Worm (Caenorhabditis elegans) whole organism, midembryonic: ENCODE data around the gene dhs-27.

Experiments used
- T22C8.4 ChIP-seq: fragments of 200-800 bp; sonication (Bioruptor generic); IDR thresholded peaks from 2 replicates; pipeline ENCODE4 v1.3.6; 2022; ENCODE audit warnings: missing genetic modification characterization, missing compliant biosample characterization
- flt-1 ChIP-seq: fragments of 200-800 bp; sonication (Bioruptor generic); IDR thresholded peaks from 2 replicates; pipeline ENCODE4 v1.3.6; 2022; ENCODE audit warnings: missing genetic modification characterization, missing compliant biosample characterization
- klf-2 ChIP-seq: fragments of 200-800 bp; sonication (Bioruptor generic); conservative IDR thresholded peaks from 2 replicates; pipeline ENCODE4 v1.3.6; 2022; ENCODE audit warnings: missing genetic modification reagents, missing genetic modification characterization, missing compliant biosample characterization
- ztf-23 ChIP-seq: fragments of 200-800 bp; sonication (Bioruptor generic); IDR thresholded peaks from 2 replicates; pipeline ENCODE4 v1.3.6; 2022; ENCODE audit warnings: missing genetic modification reagents, missing genetic modification characterization, missing compliant biosample characterization
- ztf-29 ChIP-seq: fragments of 200-800 bp; sonication (Bioruptor generic); IDR thresholded peaks from 2 replicates; pipeline ENCODE4 v1.3.6; 2022; ENCODE audit warnings: missing genetic modification reagents, missing genetic modification characterization, missing compliant biosample characterization

ce11 chrX:3443526-3443925 lies 29.0 kb upstream of the dhs-27 start, which contains the start of gene ZK813.2:
- TF ChIP-seq ztf-23 (GFP tag; lab: Robert Waterston, UW) (no peak), ztf-29 (GFP tag; lab: Robert Waterston, UW) (no peak), T22C8.4 (GFP tag; lab: Robert Waterston, UW) (no peak), klf-2 (no peak), flt-1 (GFP tag; lab: Robert Waterston, UW) (no peak)
